Fruit fly (Drosophila melanogaster) whole organism, embryonic: Measurements from ENCODE around the gene Tengl3.

Source experiments
- ATbp ChIP-seq: fragments of 200-800 bp; sonication (Bioruptor generic); optimal IDR thresholded peaks from 2 replicates; lab custom pipeline; 2017; ENCODE audit warnings: missing biosample characterization, mild to moderate bottlenecking, missing genetic modification characterization, missing genetic modification reagents
- Ada2b ChIP-seq: fragments of 200-800 bp; sonication (Bioruptor generic); IDR thresholded peaks from 2 replicates; pipeline ENCODE4 v1.3.6; 2022; ENCODE audit warnings: missing biosample characterization, missing genetic modification characterization
- B-H2 ChIP-seq: fragments of 200-800 bp; sonication (Bioruptor generic); optimal IDR thresholded peaks from 2 replicates; lab custom pipeline; 2018; ENCODE audit warnings: missing biosample characterization, mild to moderate bottlenecking, missing genetic modification characterization
- CG12391 ChIP-seq: fragments of 200-800 bp; sonication (Bioruptor generic); optimal IDR thresholded peaks from 3 replicates; lab custom pipeline; 2018; ENCODE audit warnings: missing biosample characterization, mild to moderate bottlenecking, missing genetic modification characterization, moderate library complexity
- CG14441 ChIP-seq: fragments of 200-800 bp; sonication (Bioruptor generic); IDR thresholded peaks from 2 replicates; pipeline ENCODE4 v1.3.6; 2022; ENCODE audit warnings: missing biosample characterization, missing genetic modification characterization
- CG16779 ChIP-seq: fragments of 200-800 bp; sonication (Bioruptor generic); IDR thresholded peaks from 2 replicates; pipeline ENCODE4 v1.3.6; 2022; ENCODE audit warnings: missing biosample characterization, missing genetic modification characterization
- CG18764 ChIP-seq: fragments of 200-800 bp; sonication (Bioruptor generic); optimal IDR thresholded peaks from 3 replicates; lab custom pipeline; 2016; ENCODE audit warnings: missing biosample characterization, missing genetic modification characterization
- CG31224 ChIP-seq: fragments of 200-800 bp; sonication (Bioruptor generic); IDR thresholded peaks from 2 replicates; pipeline ENCODE4 v1.3.6; 2022; ENCODE audit warnings: missing biosample characterization, missing genetic modification characterization
- CG3163 ChIP-seq: fragments of 200-800 bp; sonication (Bioruptor generic); optimal IDR thresholded peaks from 3 replicates; lab custom pipeline; 2016; ENCODE audit warnings: missing biosample characterization, missing genetic modification characterization
- CG42726 ChIP-seq: fragments of 200-800 bp; sonication (Bioruptor generic); IDR thresholded peaks from 2 replicates; pipeline ENCODE4 v1.3.6; 2022; ENCODE audit warnings: missing biosample characterization, missing genetic modification characterization; ENCODE audit not compliant: partially characterized antibody
- CG4404 ChIP-seq: fragments of 200-800 bp; sonication (Bioruptor generic); IDR thresholded peaks from 2 replicates; pipeline ENCODE4 v1.3.6; 2022; ENCODE audit warnings: missing biosample characterization, missing genetic modification characterization
- CG6175 ChIP-seq: fragments of 200-800 bp; sonication (Bioruptor generic); IDR thresholded peaks from 3 replicates; pipeline ENCODE4 v1.3.6; 2022; ENCODE audit warnings: missing biosample characterization, missing genetic modification characterization
- CG6272 ChIP-seq: fragments of 200-800 bp; sonication (Bioruptor generic); IDR thresholded peaks from 2 replicates; pipeline ENCODE4 v1.3.6; 2022; ENCODE audit warnings: missing biosample characterization, missing genetic modification characterization
- CG6689 ChIP-seq: fragments of 200-800 bp; sonication (Bioruptor generic); IDR thresholded peaks from 2 replicates; pipeline ENCODE4 v1.3.6; 2022; ENCODE audit warnings: missing biosample characterization, missing genetic modification characterization
- CG7786 ChIP-seq: fragments of 200-800 bp; sonication (Bioruptor generic); optimal IDR thresholded peaks from 2 replicates; lab custom pipeline; 2016; ENCODE audit warnings: missing biosample characterization, missing genetic modification characterization
- CG8388 ChIP-seq: fragments of 200-800 bp; sonication (Bioruptor generic); optimal IDR thresholded peaks from 2 replicates; lab custom pipeline; 2019; ENCODE audit warnings: missing biosample characterization, mild to moderate bottlenecking, missing genetic modification characterization, moderate library complexity
- CG9797 ChIP-seq: fragments of 200-800 bp; sonication (Bioruptor generic); optimal IDR thresholded peaks from 3 replicates; lab custom pipeline; 2018; ENCODE audit warnings: missing biosample characterization, mild to moderate bottlenecking, missing genetic modification characterization
- D19A ChIP-seq: fragments of 200-800 bp; optimal IDR thresholded peaks from 3 replicates; lab custom pipeline; 2019; ENCODE audit warnings: missing biosample characterization, mild to moderate bottlenecking, missing genetic modification characterization, moderate library complexity
- Dbx ChIP-seq: fragments of 200-800 bp; sonication (Bioruptor generic); IDR thresholded peaks from 3 replicates; pipeline ENCODE4 v1.3.6; 2022; ENCODE audit warnings: missing biosample characterization, missing genetic modification characterization
- E2f2 ChIP-seq: fragments of 200-800 bp; sonication (Bioruptor generic); IDR thresholded peaks from 2 replicates; pipeline ENCODE4 v1.3.6; 2022; ENCODE audit warnings: missing biosample characterization, missing genetic modification characterization
- Fer1 ChIP-seq: fragments of 200-800 bp; sonication (Bioruptor generic); optimal IDR thresholded peaks from 2 replicates; lab custom pipeline; 2017; ENCODE audit warnings: missing biosample characterization, mild to moderate bottlenecking, missing genetic modification characterization
- Fer2 ChIP-seq: fragments of 200-800 bp; sonication (Bioruptor generic); optimal IDR thresholded peaks from 2 replicates; lab custom pipeline; 2018; ENCODE audit warnings: missing biosample characterization, mild to moderate bottlenecking, missing genetic modification characterization, moderate library complexity
- HLH4C ChIP-seq: fragments of 200-800 bp; sonication (Bioruptor generic); IDR thresholded peaks from 3 replicates; pipeline ENCODE4 v1.3.6; 2022; ENCODE audit warnings: missing biosample characterization, missing genetic modification characterization; ENCODE audit not compliant: partially characterized antibody
- Myb ChIP-seq: fragments of 200-800 bp; sonication (Bioruptor generic); optimal IDR thresholded peaks from 2 replicates; lab custom pipeline; 2016; ENCODE audit warnings: missing biosample characterization, missing genetic modification characterization
- Oaz ChIP-seq: fragments of 200-800 bp; sonication (Bioruptor generic); IDR thresholded peaks from 2 replicates; pipeline ENCODE4 v1.3.6; 2022; ENCODE audit warnings: missing biosample characterization, missing genetic modification characterization
- Optix ChIP-seq: fragments of 200-800 bp; sonication (Bioruptor generic); IDR thresholded peaks from 3 replicates; pipeline ENCODE4 v1.3.6; 2022; ENCODE audit warnings: missing biosample characterization, missing genetic modification characterization
- PHDP ChIP-seq: fragments of 200-800 bp; sonication (Bioruptor generic); optimal IDR thresholded peaks from 3 replicates; lab custom pipeline; 2018; ENCODE audit warnings: missing biosample characterization, mild to moderate bottlenecking, missing genetic modification characterization, moderate library complexity
- Stat92E ChIP-seq, 3 experiments: fragments of >200 bp in 2 of 3; fragments of 200-800 bp in 1 of 3; sonication (Bioruptor generic) in 1 of 3; optimal IDR thresholded peaks; 2 replicates each; lab custom pipeline; 2017 to 2019; ENCODE audit warnings: missing biosample characterization in 3 of 3, missing genetic modification characterization in 3 of 3, mild to moderate bottlenecking in 1 of 3, moderate library complexity in 1 of 3
- Trl ChIP-seq, 3 experiments: fragments of >200 bp in 2 of 3; fragments of 200-800 bp in 1 of 3; sonication (Bioruptor generic) in 1 of 3; optimal IDR thresholded peaks; 2 replicates in 1 of 3; 3 replicates in 2 of 3; lab custom pipeline; 2016 to 2017; ENCODE audit warnings: missing biosample characterization in 1 of 3, missing genetic modification characterization in 1 of 3
- YL-1 ChIP-seq: fragments of 200-800 bp; sonication (Bioruptor generic); optimal IDR thresholded peaks from 3 replicates; lab custom pipeline; 2017; ENCODE audit warnings: missing biosample characterization, mild to moderate bottlenecking, missing genetic modification characterization
- ase ChIP-seq: fragments of 200-800 bp; sonication (Bioruptor generic); IDR thresholded peaks from 3 replicates; pipeline ENCODE4 v1.3.6; 2022; ENCODE audit warnings: missing biosample characterization, missing genetic modification characterization
- bab2 ChIP-seq: fragments of 200-800 bp; sonication (Bioruptor generic); optimal IDR thresholded peaks from 2 replicates; lab custom pipeline; 2016; ENCODE audit warnings: missing biosample characterization, missing genetic modification characterization
- cas ChIP-seq: fragments of 200-800 bp; sonication (Bioruptor generic); IDR thresholded peaks from 2 replicates; pipeline ENCODE4 v1.3.6; 2022; ENCODE audit warnings: missing biosample characterization, missing genetic modification characterization
- cato ChIP-seq: fragments of 200-800 bp; sonication (Bioruptor generic); optimal IDR thresholded peaks from 2 replicates; lab custom pipeline; 2016; ENCODE audit warnings: missing biosample characterization, missing genetic modification characterization, borderline replicate concordance
- ci ChIP-seq: fragments of 200-800 bp; sonication (Bioruptor generic); IDR thresholded peaks from 3 replicates; pipeline ENCODE4 v1.3.6; 2022; ENCODE audit warnings: missing biosample characterization, missing genetic modification characterization
- fd3F ChIP-seq: fragments of 200-800 bp; sonication (Bioruptor generic); optimal IDR thresholded peaks from 2 replicates; lab custom pipeline; 2018; ENCODE audit warnings: missing biosample characterization, mild to moderate bottlenecking, missing genetic modification characterization, moderate library complexity
- fu2 ChIP-seq: fragments of 200-800 bp; sonication (Bioruptor generic); optimal IDR thresholded peaks from 2 replicates; lab custom pipeline; 2016; ENCODE audit warnings: missing biosample characterization, missing genetic modification characterization
- gce ChIP-seq: fragments of 200-800 bp; sonication (Bioruptor generic); IDR thresholded peaks from 3 replicates; pipeline ENCODE4 v1.3.6; 2022; ENCODE audit warnings: missing biosample characterization, missing genetic modification characterization
- gfzf ChIP-seq: fragments of 200-800 bp; sonication (Bioruptor generic); optimal IDR thresholded peaks from 2 replicates; lab custom pipeline; 2016; ENCODE audit warnings: missing biosample characterization, mild to moderate bottlenecking, missing genetic modification characterization, moderate library complexity
- grau ChIP-seq: fragments of 200-800 bp; optimal IDR thresholded peaks from 3 replicates; lab custom pipeline; 2019; ENCODE audit warnings: missing biosample characterization, mild to moderate bottlenecking, missing genetic modification characterization, moderate library complexity
- hbn ChIP-seq: fragments of 200-800 bp; sonication (Bioruptor generic); IDR thresholded peaks from 2 replicates; pipeline ENCODE4 v1.3.6; 2022; ENCODE audit warnings: missing biosample characterization, missing genetic modification characterization; ENCODE audit not compliant: partially characterized antibody
- nau ChIP-seq: fragments of 200-800 bp; sonication (Bioruptor generic); optimal IDR thresholded peaks from 3 replicates; lab custom pipeline; 2017; ENCODE audit warnings: missing biosample characterization, mild to moderate bottlenecking, missing genetic modification characterization, missing genetic modification reagents
- nerfin-2 ChIP-seq: fragments of 200-800 bp; sonication (Bioruptor generic); IDR thresholded peaks from 2 replicates; pipeline ENCODE4 v1.3.6; 2022; ENCODE audit warnings: missing biosample characterization, missing genetic modification characterization; ENCODE audit not compliant: partially characterized antibody
- pnt ChIP-seq: fragments of 200-800 bp; sonication (Bioruptor generic); optimal IDR thresholded peaks from 3 replicates; lab custom pipeline; 2016; ENCODE audit warnings: missing biosample characterization, missing genetic modification characterization
- ro ChIP-seq: fragments of 200-800 bp; sonication (Bioruptor generic); IDR thresholded peaks from 2 replicates; pipeline ENCODE4 v1.3.6; 2022; ENCODE audit warnings: missing biosample characterization, missing genetic modification characterization
- sug ChIP-seq: fragments of 200-800 bp; optimal IDR thresholded peaks from 2 replicates; lab custom pipeline; 2019; ENCODE audit warnings: missing biosample characterization, mild to moderate bottlenecking, missing genetic modification characterization, moderate library complexity
- tgo ChIP-seq: fragments of 200-800 bp; sonication (Bioruptor generic); IDR thresholded peaks from 3 replicates; pipeline ENCODE4 v1.3.6; 2022; ENCODE audit warnings: missing biosample characterization, missing genetic modification characterization
- tio ChIP-seq: fragments of 200-800 bp; sonication (Bioruptor generic); optimal IDR thresholded peaks from 2 replicates; lab custom pipeline; 2017; ENCODE audit warnings: missing biosample characterization, missing genetic modification characterization, inconsistent platforms
- zen ChIP-seq: fragments of 200-800 bp; sonication (Bioruptor generic); optimal IDR thresholded peaks from 3 replicates; lab custom pipeline; 2018; ENCODE audit warnings: missing biosample characterization, mild to moderate bottlenecking, missing genetic modification characterization, moderate library complexity
- zf30C ChIP-seq: fragments of 200-800 bp; sonication (Bioruptor generic); optimal IDR thresholded peaks from 3 replicates; lab custom pipeline; 2018; ENCODE audit warnings: missing biosample characterization, mild to moderate bottlenecking, missing genetic modification characterization

Tengl3 gene

dm6 chr2L:2221649-2222150, 16.4 kb downstream of the Tengl3 start (continued):
- TF ChIP-seq fu2, result peak; percentile 95
- peak; percentile 92 for TF ChIP-seq CG8388 (GFP tag; lab: Kevin White, UChicago)
- peak; percentile 89 for TF ChIP-seq D19A
- TF ChIP-seq CG9797 (GFP tag; lab: Kevin White, UChicago), result peak; percentile 8
- TF ChIP-seq CG6689 (GFP tag; lab: Robert Waterston, UW), result peak; percentile 97
- TF ChIP-seq Fer1 (GFP tag; lab: Kevin White, UChicago), result peak; percentile 96
- peak; percentile 98 for TF ChIP-seq tgo (GFP tag; lab: Robert Waterston, UW)
- peak; percentile 96 for TF ChIP-seq ATbp (GFP tag; lab: Kevin White, UChicago)
- TF ChIP-seq E2f2, result peak; percentile 84
- peak; percentile 93 for TF ChIP-seq bab2
- TF ChIP-seq sug (tag; lab: Kevin White, UChicago), result peak; percentile 96
- no peak for TF ChIP-seq CG42726 (GFP tag; lab: Robert Waterston, UW)
- TF ChIP-seq grau (tag; lab: Kevin White, UChicago), result peak; percentile 95
- TF ChIP-seq hbn (GFP tag; lab: Robert Waterston, UW), result no peak
- TF ChIP-seq gce (GFP tag; lab: Robert Waterston, UW), result peak; percentile 97
- peak; percentile 99 for TF ChIP-seq ci (GFP tag; lab: Robert Waterston, UW)
- TF ChIP-seq PHDP, result peak; percentile 98
- TF ChIP-seq Myb, result peak; percentile 83
- TF ChIP-seq nerfin-2 (GFP tag; lab: Robert Waterston, UW), result no peak
- peak; percentile 90 for TF ChIP-seq CG4404
- peak; percentile 98 for TF ChIP-seq CG12391 (tag; lab: Kevin White, UChicago)
- TF ChIP-seq zen (tag; lab: Kevin White, UChicago), result peak; percentile 94
- peak; percentile 91 for TF ChIP-seq Fer2 (tag; lab: Kevin White, UChicago)
- TF ChIP-seq CG7786, result peak; percentile 97
- peak; percentile 88 for TF ChIP-seq pnt (GFP tag; lab: Kevin White, UChicago)
- peak; percentile 94 for TF ChIP-seq fd3F (GFP tag; lab: Kevin White, UChicago)
- peak; percentile 98 for TF ChIP-seq CG14441 (GFP tag; lab: Robert Waterston, UW)
- TF ChIP-seq Dbx (GFP tag; lab: Robert Waterston, UW), result peak; percentile 98
- TF ChIP-seq Optix (GFP tag; lab: Robert Waterston, UW), result peak; percentile 92
- TF ChIP-seq CG6272 (GFP tag; lab: Robert Waterston, UW), result peak; percentile 91
- TF ChIP-seq Trl (optimal IDR thresholded peaks at IDR 0.05; lab: Kevin White, UChicago), result peak; percentile 56 to 92
- peak; percentile 87 for TF ChIP-seq Trl (GFP tag; optimal IDR thresholded peaks at IDR 0.05; lab: Kevin White, UChicago)
- TF ChIP-seq nau (GFP tag; lab: Kevin White, UChicago), result peak; percentile 92
- TF ChIP-seq CG6175 (GFP tag; lab: Robert Waterston, UW), result peak; percentile 96
- peak; percentile 94 for TF ChIP-seq B-H2
- TF ChIP-seq cato (GFP tag; lab: Kevin White, UChicago), result peak; percentile 92
- TF ChIP-seq ase, result peak; percentile 96
- peak; percentile 94 for TF ChIP-seq CG31224
- no peak for TF ChIP-seq HLH4C (GFP tag; lab: Robert Waterston, UW)
- peak; percentile 96 for TF ChIP-seq CG16779 (GFP tag; lab: Robert Waterston, UW)
- peak; percentile 66 for TF ChIP-seq YL-1 (GFP tag; lab: Kevin White, UChicago)
- TF ChIP-seq gfzf, result no peak
- TF ChIP-seq cas (GFP tag; lab: Robert Waterston, UW), result peak; percentile 95
- peak; percentile 85 for TF ChIP-seq zf30C (GFP tag; lab: Kevin White, UChicago)
- peak; percentile 94 for TF ChIP-seq ro (GFP tag; lab: Robert Waterston, UW)
- peak in 1 of 3 experiments; percentile 48 for TF ChIP-seq Stat92E (GFP tag; optimal IDR thresholded peaks at IDR 0.05; lab: Kevin White, UChicago)
- peak; percentile 93 for TF ChIP-seq CG18764
- TF ChIP-seq CG3163 (GFP tag; lab: Kevin White, UChicago), result peak; percentile 83
- TF ChIP-seq Oaz (GFP tag; lab: Robert Waterston, UW), result peak; percentile 96
- TF ChIP-seq tio, result peak; percentile 97
- peak; percentile 98 for TF ChIP-seq Ada2b (GFP tag; lab: Robert Waterston, UW)
